Worm (Caenorhabditis elegans): Measurements from ENCODE around the gene unc-16.

DNA sequence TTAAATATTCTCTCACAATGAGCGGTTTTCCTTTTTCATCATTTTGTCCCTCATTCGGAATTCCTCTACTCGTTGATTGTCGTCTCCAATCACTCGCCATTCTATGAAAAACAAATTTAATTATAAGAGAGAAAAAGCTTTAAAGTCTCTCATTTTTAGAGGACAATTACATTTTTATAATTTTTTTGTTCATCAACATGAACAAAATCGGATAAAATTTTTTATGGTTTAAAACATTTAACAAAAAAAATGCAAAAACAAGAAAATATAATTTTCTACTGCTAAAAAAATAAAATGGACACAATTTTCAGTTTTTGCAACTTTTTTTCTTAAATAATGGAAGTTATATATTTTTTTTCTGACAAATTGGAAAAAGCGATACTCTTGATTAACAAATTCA is 29.9 kb upstream of the unc-16 start, which contains the start of gene F55H2.7:
- no peak for TF ChIP-seq snpc-4 (GFP tag; optimal IDR thresholded peaks at IDR 0.05)
- TF ChIP-seq snpc-4 (tag; optimal IDR thresholded peaks at IDR 0.05) = no peak
- no peak for TF ChIP-seq efl-1 (GFP tag; optimal IDR thresholded peaks at IDR 0.05)
- TF ChIP-seq C17E4.6 (GFP tag; IDR thresholded peaks at IDR 0.05) = no peak
- no peak for TF ChIP-seq unc-130 (GFP tag; optimal IDR thresholded peaks at IDR 0.05)
- TF ChIP-seq ama-1 (optimal IDR thresholded peaks at IDR 0.05) = no peak
- no peak for TF ChIP-seq ama-1 (GFP tag; optimal IDR thresholded peaks at IDR 0.05)
- TF ChIP-seq F49E8.2 (tag; optimal IDR thresholded peaks at IDR 0.05; ENCODE audit: insufficient read depth) = no peak
- TF ChIP-seq ceh-58 (GFP tag; IDR thresholded peaks at IDR 0.05) = no peak
- TF ChIP-seq lin-26 (GFP tag; IDR thresholded peaks at IDR 0.05) = no peak
- no peak for TF ChIP-seq cebp-2 (GFP tag; IDR thresholded peaks at IDR 0.05)
- TF ChIP-seq nfya-1 (tag; optimal IDR thresholded peaks at IDR 0.05; ENCODE audit: borderline replicate concordance, insufficient read depth) = no peak

All from whole organism, young adult.